Fruit fly (Drosophila melanogaster) whole organism, prepupa: ENCODE measurements around the gene Gr93d.

Source experiments
- Blimp-1 ChIP-seq: fragments of 200-800 bp; sonication (Bioruptor generic); optimal IDR thresholded peaks from 3 replicates; lab custom pipeline; 2017; ENCODE audit warnings: missing biosample characterization, missing genetic modification characterization, mild to moderate bottlenecking, moderate library complexity, missing genetic modification reagents
- CG11762 ChIP-seq: fragments of 200-800 bp; sonication (Bioruptor generic); optimal IDR thresholded peaks from 3 replicates; lab custom pipeline; 2016; ENCODE audit warnings: missing biosample characterization, missing genetic modification characterization; ENCODE audit not compliant: insufficient read depth
- CG15336 ChIP-seq: fragments of 200-800 bp; sonication (Bioruptor generic); IDR thresholded peaks from 2 replicates; pipeline ENCODE4 v1.3.6; 2022; ENCODE audit warnings: missing biosample characterization, missing genetic modification characterization
- CG1621 ChIP-seq: fragments of 200-800 bp; sonication (Bioruptor generic); optimal IDR thresholded peaks from 3 replicates; lab custom pipeline; 2018; ENCODE audit warnings: missing biosample characterization, mild to moderate bottlenecking, missing genetic modification characterization
- CG34406 ChIP-seq: fragments of 200-800 bp; sonication (Bioruptor generic); optimal IDR thresholded peaks from 3 replicates; lab custom pipeline; 2016; ENCODE audit warnings: missing biosample characterization, missing genetic modification characterization
- CG4318 ChIP-seq: fragments of 200-800 bp; sonication (Bioruptor generic); optimal IDR thresholded peaks from 3 replicates; lab custom pipeline; 2017; ENCODE audit warnings: missing biosample characterization, mild to moderate bottlenecking, missing genetic modification characterization
- CG6163 ChIP-seq: fragments of 200-800 bp; sonication (Bioruptor generic); IDR thresholded peaks from 3 replicates; pipeline ENCODE4 v1.3.6; 2022; ENCODE audit warnings: missing biosample characterization, missing genetic modification characterization
- CG6808 ChIP-seq: fragments of 200-800 bp; sonication (Bioruptor generic); optimal IDR thresholded peaks from 3 replicates; lab custom pipeline; 2017; ENCODE audit warnings: missing biosample characterization, missing genetic modification characterization, mild to moderate bottlenecking, moderate library complexity, missing genetic modification reagents
- CG6854 ChIP-seq: fragments of 200-800 bp; sonication (Bioruptor generic); optimal IDR thresholded peaks from 2 replicates; lab custom pipeline; 2017; ENCODE audit warnings: missing biosample characterization, mild to moderate bottlenecking, missing genetic modification characterization
- CG7368 ChIP-seq: fragments of 200-800 bp; sonication (Bioruptor generic); optimal IDR thresholded peaks from 3 replicates; lab custom pipeline; 2016; ENCODE audit warnings: missing biosample characterization, missing genetic modification characterization
- CG8319 ChIP-seq: fragments of 200-800 bp; sonication (Bioruptor generic); optimal IDR thresholded peaks from 3 replicates; lab custom pipeline; 2016; ENCODE audit warnings: missing biosample characterization, missing genetic modification characterization
- CG8632 ChIP-seq: fragments of 200-800 bp; sonication (Bioruptor generic); optimal IDR thresholded peaks from 3 replicates; lab custom pipeline; 2016; ENCODE audit warnings: missing biosample characterization, missing genetic modification characterization
- CG9139 ChIP-seq: fragments of 200-800 bp; sonication (Bioruptor generic); optimal IDR thresholded peaks from 3 replicates; lab custom pipeline; 2017; ENCODE audit warnings: missing biosample characterization, mild to moderate bottlenecking, missing genetic modification characterization
- Eip78C ChIP-seq: fragments of 200-800 bp; sonication (Bioruptor generic); peaks from one replicate; lab custom pipeline; 2016; ENCODE audit warnings: missing biosample characterization, missing genetic modification characterization
- Eip93F ChIP-seq: fragments of 200-800 bp; sonication (Bioruptor generic); optimal IDR thresholded peaks from 2 replicates; lab custom pipeline; 2016; ENCODE audit warnings: missing biosample characterization, mild to moderate bottlenecking, missing genetic modification characterization
- Ets21C ChIP-seq: fragments of 200-800 bp; sonication (Bioruptor generic); optimal IDR thresholded peaks from 3 replicates; lab custom pipeline; 2016; ENCODE audit warnings: missing biosample characterization, missing genetic modification characterization
- Hr39 ChIP-seq: fragments of 200-800 bp; sonication (Bioruptor generic); optimal IDR thresholded peaks from 2 replicates; lab custom pipeline; 2016; ENCODE audit warnings: missing biosample characterization, missing genetic modification characterization
- Hr4 ChIP-seq: fragments of 200-800 bp; sonication (Bioruptor generic); optimal IDR thresholded peaks from 3 replicates; lab custom pipeline; 2016; ENCODE audit warnings: missing biosample characterization, missing genetic modification characterization
- Lpt ChIP-seq: fragments of 200-800 bp; sonication (Bioruptor generic); optimal IDR thresholded peaks from 3 replicates; lab custom pipeline; 2016; ENCODE audit warnings: missing biosample characterization, missing genetic modification characterization
- OdsH ChIP-seq: fragments of 200-800 bp; sonication (Bioruptor generic); optimal IDR thresholded peaks from 3 replicates; lab custom pipeline; 2016; ENCODE audit warnings: missing biosample characterization, missing genetic modification characterization
- Smox ChIP-seq: fragments of 200-800 bp; sonication (Bioruptor generic); optimal IDR thresholded peaks from 3 replicates; lab custom pipeline; 2016; ENCODE audit warnings: missing biosample characterization, missing genetic modification characterization
- Sox14 ChIP-seq: fragments of 200-800 bp; sonication (Bioruptor generic); optimal IDR thresholded peaks from 3 replicates; lab custom pipeline; 2016; ENCODE audit warnings: missing biosample characterization, missing genetic modification characterization
- Sox15 ChIP-seq: fragments of 200-800 bp; sonication (Bioruptor generic); optimal IDR thresholded peaks from 3 replicates; lab custom pipeline; 2016; ENCODE audit warnings: missing biosample characterization, missing genetic modification characterization
- achi ChIP-seq: fragments of 200-800 bp; sonication (Bioruptor generic); optimal IDR thresholded peaks from 3 replicates; lab custom pipeline; 2016; ENCODE audit warnings: missing biosample characterization, missing genetic modification characterization
- acj6 ChIP-seq: fragments of 200-800 bp; sonication (Bioruptor generic); optimal IDR thresholded peaks from 3 replicates; lab custom pipeline; 2016; ENCODE audit warnings: missing biosample characterization, missing genetic modification characterization
- cyc ChIP-seq: fragments of 200-800 bp; sonication (Bioruptor generic); optimal IDR thresholded peaks from 3 replicates; lab custom pipeline; 2016; ENCODE audit warnings: missing biosample characterization, missing genetic modification characterization
- eg ChIP-seq: fragments of 200-800 bp; sonication (Bioruptor generic); IDR thresholded peaks from 3 replicates; pipeline ENCODE4 v1.3.6; 2022; ENCODE audit warnings: missing biosample characterization, missing genetic modification characterization
- fd59A ChIP-seq: fragments of 200-800 bp; sonication (Bioruptor generic); optimal IDR thresholded peaks from 2 replicates; lab custom pipeline; 2017; ENCODE audit warnings: missing biosample characterization, mild to moderate bottlenecking, missing genetic modification characterization, missing genetic modification reagents
- fkh ChIP-seq: fragments of 200-800 bp; sonication (Bioruptor generic); optimal IDR thresholded peaks from 3 replicates; lab custom pipeline; 2017; ENCODE audit warnings: missing biosample characterization, mild to moderate bottlenecking, missing genetic modification characterization, moderate library complexity
- lz ChIP-seq: fragments of 200-800 bp; sonication (Bioruptor generic); optimal IDR thresholded peaks from 3 replicates; lab custom pipeline; 2016; ENCODE audit warnings: missing biosample characterization, missing genetic modification characterization
- net ChIP-seq: fragments of 200-800 bp; sonication (Bioruptor generic); optimal IDR thresholded peaks from 3 replicates; lab custom pipeline; 2016; ENCODE audit warnings: missing biosample characterization, missing genetic modification characterization
- salr ChIP-seq, 2 experiments: fragments of 200-800 bp; sonication (Bioruptor generic); optimal IDR thresholded peaks; 3 replicates each; lab custom pipeline; 2016 to 2018; ENCODE audit warnings: missing biosample characterization in 2 of 2, missing genetic modification characterization in 2 of 2, mild to moderate bottlenecking in 1 of 2
- spab ChIP-seq: fragments of 200-800 bp; sonication (Bioruptor generic); optimal IDR thresholded peaks from 2 replicates; lab custom pipeline; 2017; ENCODE audit warnings: missing biosample characterization, mild to moderate bottlenecking, missing genetic modification characterization, missing genetic modification reagents
- ss ChIP-seq, 2 experiments: fragments of 200-800 bp; sonication (Bioruptor generic); optimal IDR thresholded peaks; 2 replicates in 1 of 2; 3 replicates in 1 of 2; lab custom pipeline; 2017 to 2018; ENCODE audit warnings: mild to moderate bottlenecking in 2 of 2, missing biosample characterization in 2 of 2, missing genetic modification characterization in 2 of 2, moderate library complexity in 1 of 2
- svp ChIP-seq: fragments of 200-800 bp; sonication (Bioruptor generic); peaks from one replicate; lab custom pipeline; 2016; ENCODE audit warnings: missing biosample characterization, missing genetic modification characterization
- vri ChIP-seq: fragments of 200-800 bp; sonication (Bioruptor generic); optimal IDR thresholded peaks from 3 replicates; lab custom pipeline; 2016; ENCODE audit warnings: missing biosample characterization, mild to moderate bottlenecking, missing genetic modification characterization

Gene Gr93d

DNA sequence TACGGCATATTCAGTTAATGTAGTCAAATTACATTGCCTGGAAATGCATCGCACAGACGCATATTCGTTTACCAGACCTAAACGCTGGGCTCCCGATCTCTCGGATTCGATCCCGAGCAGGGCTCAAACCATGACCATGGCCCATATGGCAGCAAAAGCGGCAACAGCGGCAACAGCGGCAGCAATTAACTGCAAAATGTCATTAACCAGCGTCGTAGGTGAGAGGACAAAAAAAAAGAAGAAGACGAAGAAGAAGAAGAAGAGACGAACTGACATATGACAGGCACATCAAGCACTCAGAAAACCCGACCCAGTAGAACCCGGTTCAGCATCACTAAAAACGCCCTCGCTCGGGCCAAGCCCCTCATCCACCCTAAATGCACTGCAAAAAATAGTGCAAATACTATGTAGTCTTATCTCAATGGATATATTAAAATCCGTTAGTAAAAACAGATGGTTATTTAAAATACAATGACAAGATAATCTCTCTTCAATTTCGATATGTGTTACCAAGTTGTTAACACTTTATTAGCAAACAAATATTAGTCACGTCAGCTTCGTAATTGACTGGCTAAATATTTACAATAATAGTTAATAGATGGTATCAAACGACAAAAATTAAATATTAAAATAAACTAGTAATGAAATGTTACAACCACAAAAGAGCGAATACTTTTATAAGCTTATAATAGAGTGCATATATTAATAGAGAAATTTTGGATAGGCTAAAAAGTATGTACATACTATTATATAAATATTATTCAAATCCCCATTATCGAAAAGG lies 20.5 kb downstream of the Gr93d start (continued):
- TF ChIP-seq Sox15 (GFP tag; lab: Kevin White, UChicago) = no peak
- no peak for TF ChIP-seq Lpt (GFP tag; lab: Kevin White, UChicago)
- TF ChIP-seq CG6854 = no peak
- TF ChIP-seq Eip93F (GFP tag; lab: Kevin White, UChicago) = no peak
- no peak for TF ChIP-seq Sox14
- TF ChIP-seq CG7368 (GFP tag; lab: Kevin White, UChicago) = peak; percentile 21
- TF ChIP-seq salr (GFP tag; optimal IDR thresholded peaks at IDR 0.05; lab: Kevin White, UChicago) = peak in 1 of 2 experiments; percentile 24
- TF ChIP-seq Hr4 (GFP tag; lab: Kevin White, UChicago) = no peak
- peak; percentile 37 for TF ChIP-seq OdsH
- TF ChIP-seq svp (GFP tag; lab: Kevin White, UChicago) = peak; percentile 64
- no peak for TF ChIP-seq eg (GFP tag; lab: Robert Waterston, UW)

DNA sequence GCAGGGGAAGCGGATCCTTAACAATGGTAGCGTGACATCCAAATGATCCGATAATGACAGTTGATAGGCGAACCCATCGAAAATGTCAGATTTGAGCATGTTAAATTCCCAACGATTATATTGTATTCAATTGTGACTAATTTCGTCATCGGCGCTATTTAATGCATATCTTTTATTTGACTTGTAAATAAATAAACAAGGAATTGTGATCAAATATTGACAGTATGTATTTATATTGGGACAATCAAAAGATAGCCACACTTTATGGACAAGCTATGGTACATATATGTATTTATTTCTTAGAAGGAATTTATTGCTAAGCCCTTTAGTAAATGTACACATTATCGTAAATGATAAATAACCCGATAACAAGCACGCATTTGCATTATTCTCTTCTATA lies 21.3 kb downstream of the Gr93d start:
- TF ChIP-seq CG4318 (GFP tag; lab: Kevin White, UChicago) (no peak), Eip78C (GFP tag; lab: Kevin White, UChicago) (peak; percentile 57), fkh (GFP tag; lab: Kevin White, UChicago) (peak; percentile 54)

- no peak for TF ChIP-seq CG8632
- TF ChIP-seq Blimp-1 (GFP tag; lab: Kevin White, UChicago) = no peak
- TF ChIP-seq CG1621 (tag; lab: Kevin White, UChicago) = peak; percentile 11
- TF ChIP-seq achi (GFP tag; lab: Kevin White, UChicago) = no peak
- TF ChIP-seq CG8319 = no peak
- no peak for TF ChIP-seq lz (GFP tag; lab: Kevin White, UChicago)
- no peak for TF ChIP-seq Sox14
- TF ChIP-seq spab = peak; percentile 45
- TF ChIP-seq CG6808 (GFP tag; lab: Kevin White, UChicago) = peak; percentile 71
- TF ChIP-seq Hr39 (GFP tag; lab: Kevin White, UChicago) = no peak
- peak; percentile 11 for TF ChIP-seq fd59A (GFP tag; lab: Kevin White, UChicago)
- TF ChIP-seq CG6163 (GFP tag; lab: Robert Waterston, UW) = peak; percentile 14; the same call in 2 of the 3 replicates
- TF ChIP-seq cyc (GFP tag; lab: Kevin White, UChicago) = no peak
- TF ChIP-seq Ets21C (GFP tag; lab: Kevin White, UChicago) = no peak
- no peak for TF ChIP-seq Smox (GFP tag; lab: Kevin White, UChicago)
- TF ChIP-seq CG9139 (GFP tag; lab: Kevin White, UChicago) = peak; percentile 81
- TF ChIP-seq eg (GFP tag; lab: Robert Waterston, UW) = 0 out of 3 replicates have a peak, but pooled peaks have one; percentile 7
- TF ChIP-seq net (GFP tag; lab: Kevin White, UChicago) = no peak
- TF ChIP-seq ss (GFP tag; optimal IDR thresholded peaks at IDR 0.05; lab: Kevin White, UChicago) = peak; percentile 69 to 80
- TF ChIP-seq acj6 (GFP tag; lab: Kevin White, UChicago) = no peak
- TF ChIP-seq CG15336 = no peak
- no peak for TF ChIP-seq vri (GFP tag; lab: Kevin White, UChicago)
- no peak for TF ChIP-seq CG11762 (GFP tag; lab: Kevin White, UChicago)
- no peak for TF ChIP-seq CG34406 (GFP tag; lab: Kevin White, UChicago)
- TF ChIP-seq, all 60 proteins: peak for 8
Observed at dm6 chr3R:21824407-21825006, 22.0 kb downstream of the Gr93d start.
